Fruit fly (Drosophila melanogaster) whole organism, embryonic: Measurements from ENCODE around the gene Doa.

Experiments used
- Adf1 ChIP-seq: fragments of 200-800 bp; sonication (Bioruptor generic); IDR thresholded peaks from 2 replicates; pipeline ENCODE4 v1.3.6; 2022; ENCODE audit warnings: missing biosample characterization, missing genetic modification characterization
- Awh ChIP-seq: fragments of 200-800 bp; sonication (Bioruptor generic); IDR thresholded peaks from 2 replicates; pipeline ENCODE4, ENCODE4 v1.3.6; 2022; ENCODE audit warnings: missing biosample characterization, missing genetic modification characterization
- BEAF-32 ChIP-seq: fragments of 200-800 bp; sonication (Bioruptor generic); optimal IDR thresholded peaks from 3 replicates; lab custom pipeline; 2017; ENCODE audit warnings: missing biosample characterization, missing genetic modification characterization, mild to moderate bottlenecking, moderate library complexity, missing genetic modification reagents
- Bteb2 ChIP-seq: fragments of 200-800 bp; sonication (Bioruptor generic); optimal IDR thresholded peaks from 2 replicates; lab custom pipeline; 2016; ENCODE audit warnings: missing biosample characterization, missing genetic modification characterization
- CG10147 ChIP-seq: fragments of 200-800 bp; sonication (Bioruptor generic); optimal IDR thresholded peaks from 2 replicates; lab custom pipeline; 2019; ENCODE audit warnings: missing biosample characterization, mild to moderate bottlenecking, missing genetic modification characterization, moderate library complexity
- CG11695 ChIP-seq: fragments of 200-800 bp; sonication (Bioruptor generic); IDR thresholded peaks from 3 replicates; pipeline ENCODE4 v1.3.6; 2022; ENCODE audit warnings: missing biosample characterization, missing genetic modification characterization
- CG11696 ChIP-seq: fragments of 200-800 bp; sonication (Bioruptor generic); IDR thresholded peaks from 2 replicates; pipeline ENCODE4 v1.3.6; 2022; ENCODE audit warnings: missing biosample characterization, missing genetic modification characterization
- CG13296 ChIP-seq: fragments of 200-800 bp; sonication (Bioruptor generic); optimal IDR thresholded peaks from 3 replicates; lab custom pipeline; 2018; ENCODE audit warnings: missing biosample characterization, mild to moderate bottlenecking, missing genetic modification characterization
- CG15011 ChIP-seq: fragments of 200-800 bp; sonication (Bioruptor generic); optimal IDR thresholded peaks from 3 replicates; lab custom pipeline; 2018; ENCODE audit warnings: missing biosample characterization, mild to moderate bottlenecking, missing genetic modification characterization
- CG15073 ChIP-seq: fragments of 200-800 bp; sonication (Bioruptor generic); optimal IDR thresholded peaks from 2 replicates; lab custom pipeline; 2016; ENCODE audit warnings: missing biosample characterization, missing genetic modification characterization
- CG1602 ChIP-seq: fragments of 200-800 bp; sonication (Bioruptor generic); optimal IDR thresholded peaks from 3 replicates; lab custom pipeline; 2016; ENCODE audit warnings: missing biosample characterization, missing genetic modification characterization
- CG1647 ChIP-seq: fragments of 200-800 bp; sonication (Bioruptor generic); optimal IDR thresholded peaks from 3 replicates; lab custom pipeline; 2016; ENCODE audit warnings: missing biosample characterization, missing genetic modification characterization
- CG16779 ChIP-seq: fragments of 200-800 bp; sonication (Bioruptor generic); IDR thresholded peaks from 2 replicates; pipeline ENCODE4 v1.3.6; 2022; ENCODE audit warnings: missing biosample characterization, missing genetic modification characterization
- CG18262 ChIP-seq: fragments of 200-800 bp; optimal IDR thresholded peaks from 3 replicates; lab custom pipeline; 2019; ENCODE audit warnings: missing biosample characterization, mild to moderate bottlenecking, missing genetic modification characterization, moderate library complexity
- CG31388 ChIP-seq: fragments of 200-800 bp; sonication (Bioruptor generic); optimal IDR thresholded peaks from 2 replicates; lab custom pipeline; 2016; ENCODE audit warnings: missing biosample characterization, missing genetic modification characterization
- CG32767 ChIP-seq: fragments of 200-800 bp; sonication (Bioruptor generic); IDR thresholded peaks from 2 replicates; pipeline ENCODE4 v1.3.6; 2022; ENCODE audit warnings: missing biosample characterization, missing genetic modification characterization
- CG34422 ChIP-seq: fragments of 200-800 bp; sonication (Bioruptor generic); IDR thresholded peaks from 3 replicates; pipeline ENCODE4 v1.3.6; 2022; ENCODE audit warnings: missing biosample characterization, missing genetic modification characterization
- CG3838 ChIP-seq: fragments of 200-800 bp; sonication (Bioruptor generic); optimal IDR thresholded peaks from 3 replicates; lab custom pipeline; 2016; ENCODE audit warnings: missing biosample characterization, missing genetic modification characterization
- CG5245 ChIP-seq: fragments of 200-800 bp; sonication (Bioruptor generic); optimal IDR thresholded peaks from 3 replicates; lab custom pipeline; 2016; ENCODE audit warnings: missing biosample characterization, missing genetic modification characterization
- CG6254 ChIP-seq: fragments of 200-800 bp; sonication (Bioruptor generic); optimal IDR thresholded peaks from 3 replicates; lab custom pipeline; 2017; ENCODE audit warnings: mild to moderate bottlenecking, missing biosample characterization, missing genetic modification reagents, missing genetic modification characterization
- CG6683 ChIP-seq: fragments of 200-800 bp; sonication (Bioruptor generic); optimal IDR thresholded peaks from 2 replicates; lab custom pipeline; 2017; ENCODE audit warnings: missing biosample characterization, mild to moderate bottlenecking, missing genetic modification characterization, missing genetic modification reagents
- CG7745 ChIP-seq: fragments of 200-800 bp; sonication (Bioruptor generic); optimal IDR thresholded peaks from 2 replicates; lab custom pipeline; 2018; ENCODE audit warnings: missing biosample characterization, mild to moderate bottlenecking, missing genetic modification characterization, moderate library complexity
- CG9437 ChIP-seq: fragments of 200-800 bp; sonication (Bioruptor generic); optimal IDR thresholded peaks from 2 replicates; lab custom pipeline; 2018; ENCODE audit warnings: missing biosample characterization, mild to moderate bottlenecking, missing genetic modification characterization
- CHES-1-like ChIP-seq: fragments of 200-800 bp; sonication (Bioruptor generic); optimal IDR thresholded peaks from 2 replicates; lab custom pipeline; 2016; ENCODE audit warnings: missing biosample characterization, missing genetic modification characterization
- Dp ChIP-seq: fragments of 200-800 bp; sonication (Bioruptor generic); optimal IDR thresholded peaks from 2 replicates; lab custom pipeline; 2018; ENCODE audit warnings: missing biosample characterization, mild to moderate bottlenecking, missing genetic modification characterization, moderate library complexity
- Fer2 ChIP-seq: fragments of 200-800 bp; sonication (Bioruptor generic); optimal IDR thresholded peaks from 2 replicates; lab custom pipeline; 2018; ENCODE audit warnings: missing biosample characterization, mild to moderate bottlenecking, missing genetic modification characterization, moderate library complexity
- HLH4C ChIP-seq: fragments of 200-800 bp; sonication (Bioruptor generic); IDR thresholded peaks from 3 replicates; pipeline ENCODE4 v1.3.6; 2022; ENCODE audit warnings: missing biosample characterization, missing genetic modification characterization; ENCODE audit not compliant: partially characterized antibody
- Hr3 ChIP-seq: fragments of 200-800 bp; sonication (Bioruptor generic); optimal IDR thresholded peaks from 3 replicates; lab custom pipeline; 2016; ENCODE audit warnings: missing biosample characterization, missing genetic modification characterization
- Hr78 ChIP-seq, 2 experiments: fragments of 200-800 bp in 1 of 2; fragments of >200 bp in 1 of 2; sonication (Bioruptor generic) in 1 of 2; optimal IDR thresholded peaks; 2 replicates each; lab custom pipeline; 2017 to 2019; ENCODE audit warnings: missing biosample characterization in 2 of 2, missing genetic modification characterization in 2 of 2, mild to moderate bottlenecking in 1 of 2, moderate library complexity in 1 of 2
- Jarid2 ChIP-seq: fragments of 200-800 bp; sonication (Bioruptor generic); optimal IDR thresholded peaks from 3 replicates; lab custom pipeline; 2017; ENCODE audit warnings: mild to moderate bottlenecking, missing biosample characterization, missing genetic modification reagents, missing genetic modification characterization
- Lpt ChIP-seq: fragments of >200 bp; optimal IDR thresholded peaks from 2 replicates; lab custom pipeline; 2018; ENCODE audit warnings: missing biosample characterization, missing genetic modification characterization
- NC2β ChIP-seq: fragments of 200-800 bp; sonication (Bioruptor generic); optimal IDR thresholded peaks from 2 replicates; lab custom pipeline; 2016; ENCODE audit warnings: missing biosample characterization, missing genetic modification characterization
- NFAT ChIP-seq: fragments of 200-800 bp; sonication (Bioruptor generic); IDR thresholded peaks from 2 replicates; pipeline ENCODE4 v1.3.6; 2022; ENCODE audit warnings: missing biosample characterization, missing genetic modification characterization
- NfI ChIP-seq: fragments of 200-800 bp; sonication (Bioruptor generic); optimal IDR thresholded peaks from 3 replicates; lab custom pipeline; 2018; ENCODE audit warnings: missing biosample characterization, mild to moderate bottlenecking, missing genetic modification characterization, moderate library complexity
- Sry-δ ChIP-seq: fragments of 200-800 bp; sonication (Bioruptor generic); optimal IDR thresholded peaks from 2 replicates; lab custom pipeline; 2016; ENCODE audit warnings: missing biosample characterization, missing genetic modification characterization
- Usf ChIP-seq: fragments of 200-800 bp; sonication (Bioruptor generic); optimal IDR thresholded peaks from 2 replicates; lab custom pipeline; 2017; ENCODE audit warnings: missing genotype, missing biosample characterization, missing genetic modification characterization
- caup ChIP-seq: fragments of 200-800 bp; sonication (Bioruptor generic); optimal IDR thresholded peaks from 3 replicates; lab custom pipeline; 2017; ENCODE audit warnings: missing biosample characterization, mild to moderate bottlenecking, missing genetic modification characterization, moderate library complexity; ENCODE audit not compliant: severe bottlenecking
- crp ChIP-seq, 2 experiments: fragments of 200-800 bp; sonication (Bioruptor generic); optimal IDR thresholded peaks; 2 replicates in 1 of 2; 3 replicates in 1 of 2; lab custom pipeline; 2017; ENCODE audit warnings: missing biosample characterization in 2 of 2, missing genetic modification characterization in 2 of 2, mild to moderate bottlenecking in 1 of 2, moderate library complexity in 1 of 2
- dan ChIP-seq: fragments of 200-800 bp; sonication (Bioruptor generic); IDR thresholded peaks from 2 replicates; pipeline ENCODE4 v1.3.6; 2022; ENCODE audit warnings: missing biosample characterization, missing genetic modification characterization
- gem ChIP-seq: fragments of 200-800 bp; sonication (Bioruptor generic); optimal IDR thresholded peaks from 2 replicates; lab custom pipeline; 2019; ENCODE audit warnings: missing biosample characterization, mild to moderate bottlenecking, missing genetic modification characterization, moderate library complexity
- grau ChIP-seq: fragments of 200-800 bp; optimal IDR thresholded peaks from 3 replicates; lab custom pipeline; 2019; ENCODE audit warnings: missing biosample characterization, mild to moderate bottlenecking, missing genetic modification characterization, moderate library complexity
- gsb-n ChIP-seq: fragments of 200-800 bp; sonication (Bioruptor generic); optimal IDR thresholded peaks from 3 replicates; lab custom pipeline; 2018; ENCODE audit warnings: missing biosample characterization, mild to moderate bottlenecking, missing genetic modification characterization
- hb ChIP-seq: fragments of 200-800 bp; sonication (Bioruptor generic); IDR thresholded peaks from 3 replicates; pipeline ENCODE4 v1.3.6; 2022; ENCODE audit warnings: missing biosample characterization, missing genetic modification characterization; ENCODE audit not compliant: partially characterized antibody
- jumu ChIP-seq: fragments of 200-800 bp; sonication (Bioruptor generic); optimal IDR thresholded peaks from 3 replicates; lab custom pipeline; 2016; ENCODE audit warnings: missing biosample characterization, missing genetic modification characterization
- lab ChIP-seq: fragments of 200-800 bp; sonication (Bioruptor generic); optimal IDR thresholded peaks from 3 replicates; lab custom pipeline; 2017; ENCODE audit warnings: missing biosample characterization, missing genetic modification characterization, mild to moderate bottlenecking, moderate library complexity, missing genetic modification reagents
- pho ChIP-seq: fragments of 200-800 bp; sonication (Bioruptor generic); optimal IDR thresholded peaks from 2 replicates; lab custom pipeline; 2016; ENCODE audit warnings: missing biosample characterization, missing genetic modification characterization
- stwl ChIP-seq: fragments of 200-800 bp; sonication (Bioruptor generic); optimal IDR thresholded peaks from 3 replicates; lab custom pipeline; 2018; ENCODE audit warnings: missing biosample characterization, mild to moderate bottlenecking, missing genetic modification characterization, moderate library complexity
- wor ChIP-seq: fragments of 200-800 bp; sonication (Bioruptor generic); IDR thresholded peaks from 2 replicates; pipeline ENCODE4 v1.3.6; 2022; ENCODE audit warnings: missing biosample characterization, missing genetic modification characterization
- zen2 ChIP-seq: fragments of 200-800 bp; sonication (Bioruptor generic); IDR thresholded peaks from 3 replicates; pipeline ENCODE4 v1.3.6; 2022; ENCODE audit warnings: missing biosample characterization, missing genetic modification characterization; ENCODE audit not compliant: partially characterized antibody

Doa gene

DNA sequence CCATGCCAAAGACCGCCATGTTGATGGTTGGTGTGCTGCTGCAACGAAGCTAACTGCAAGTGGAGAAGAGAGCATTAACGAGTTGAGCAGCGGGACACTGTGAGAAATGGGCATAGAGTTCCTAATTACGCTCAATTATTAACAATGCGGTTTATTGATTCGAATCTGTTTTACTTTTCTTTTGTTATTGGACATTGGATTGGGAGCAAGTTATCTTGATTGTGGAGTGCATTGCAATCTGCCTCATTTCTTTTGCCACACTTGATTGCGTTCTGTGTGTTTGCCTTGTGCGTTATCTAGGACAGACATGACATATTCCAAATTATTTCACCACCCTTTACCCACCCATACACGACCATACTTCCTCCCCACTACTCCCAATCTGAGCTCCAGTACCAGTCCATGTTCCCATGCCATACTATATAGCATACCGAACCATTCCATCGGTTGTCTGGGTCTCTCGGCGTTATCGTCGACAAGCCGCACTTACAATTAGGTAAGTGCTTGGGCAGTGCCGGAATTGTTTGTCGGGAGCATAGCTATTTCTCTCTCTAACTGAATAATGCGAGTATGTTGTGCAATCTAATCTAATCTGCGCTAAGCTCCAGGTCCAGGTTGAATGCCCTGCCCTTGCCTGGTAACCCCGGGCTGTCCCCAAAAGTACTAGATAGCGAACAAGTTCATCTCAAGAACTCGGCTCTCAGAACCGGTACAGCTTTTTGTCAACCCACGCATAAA lies 30.4 kb upstream of the Doa start (continued):
- TF ChIP-seq stwl: no peak
- peak; percentile 10 for TF ChIP-seq NfI (GFP tag; lab: Kevin White, UChicago)
- no peak for TF ChIP-seq Bteb2 (GFP tag; lab: Kevin White, UChicago)
- TF ChIP-seq CG32767 (GFP tag; lab: Robert Waterston, UW): no peak
- TF ChIP-seq wor (GFP tag; lab: Robert Waterston, UW): no peak
- TF ChIP-seq NC2β (GFP tag; lab: Kevin White, UChicago): peak; percentile 23
- TF ChIP-seq HLH4C (GFP tag; lab: Robert Waterston, UW): no peak
- TF ChIP-seq CG1602 (GFP tag; lab: Kevin White, UChicago): peak; percentile 4
- TF ChIP-seq Hr78 (GFP tag; optimal IDR thresholded peaks at IDR 0.05; lab: Kevin White, UChicago): no peak
- no peak for TF ChIP-seq CG7745
- peak; percentile 7 for TF ChIP-seq CG9437 (GFP tag; lab: Kevin White, UChicago)
- TF ChIP-seq hb (GFP tag; lab: Robert Waterston, UW): no peak
- peak; percentile 44 for TF ChIP-seq lab
- TF ChIP-seq grau (tag; lab: Kevin White, UChicago): peak; percentile 46
- TF ChIP-seq crp (GFP tag; optimal IDR thresholded peaks at IDR 0.05; lab: Kevin White, UChicago): no peak
- no peak for TF ChIP-seq dan
- TF ChIP-seq jumu: no peak
- TF ChIP-seq CG11695 (GFP tag; lab: Robert Waterston, UW): no peak
- no peak for TF ChIP-seq pho (GFP tag; lab: Kevin White, UChicago)
- TF ChIP-seq CG5245 (GFP tag; lab: Kevin White, UChicago): peak; percentile 34
- peak; percentile 65 for TF ChIP-seq gem (tag; lab: Kevin White, UChicago)
- TF ChIP-seq CG15073 (GFP tag; lab: Kevin White, UChicago): no peak
- no peak for TF ChIP-seq CG3838 (GFP tag; lab: Kevin White, UChicago)
- peak; percentile 14 for TF ChIP-seq caup (GFP tag; lab: Kevin White, UChicago)
- TF ChIP-seq Jarid2 (GFP tag; lab: Kevin White, UChicago): no peak
- TF ChIP-seq Hr3 (GFP tag; lab: Kevin White, UChicago): peak; percentile 26
- no peak for TF ChIP-seq CG15011 (GFP tag; lab: Kevin White, UChicago)
- TF ChIP-seq NFAT (GFP tag; lab: Robert Waterston, UW): no peak
- TF ChIP-seq CG6254: peak; percentile 36
- no peak for TF ChIP-seq Usf (GFP tag; lab: Kevin White, UChicago)
- TF ChIP-seq Adf1: no peak
- TF ChIP-seq CHES-1-like (GFP tag; lab: Kevin White, UChicago): no peak
- no peak for TF ChIP-seq CG10147
- TF ChIP-seq Sry-δ: no peak
- TF ChIP-seq CG13296: no peak
- no peak for TF ChIP-seq Dp
- no peak for TF ChIP-seq CG6683 (GFP tag; lab: Kevin White, UChicago)
- TF ChIP-seq Lpt: no peak
- no peak for TF ChIP-seq BEAF-32
- no peak for TF ChIP-seq zen2
- TF ChIP-seq CG18262: peak; percentile 52
- TF ChIP-seq gsb-n (tag; lab: Kevin White, UChicago): no peak
- no peak; the same call in 1 of the 2 replicates for TF ChIP-seq CG11696 (GFP tag; lab: Robert Waterston, UW)
- TF ChIP-seq CG1647 (GFP tag; lab: Kevin White, UChicago): no peak
- TF ChIP-seq CG34422 (GFP tag; lab: Robert Waterston, UW): no peak
- TF ChIP-seq CG16779 (GFP tag; lab: Robert Waterston, UW): no peak
- TF ChIP-seq CG31388 (GFP tag; lab: Kevin White, UChicago): no peak
- TF ChIP-seq Awh (GFP tag; lab: Robert Waterston, UW): no peak
- no peak for TF ChIP-seq Fer2 (tag; lab: Kevin White, UChicago)
